Worm (Caenorhabditis elegans) whole organism, early embryonic: Measurements from ENCODE around the gene ceh-74.

ENCODE experiments used
- B0310.2 ChIP-seq: sonication (generic microtip); optimal IDR thresholded peaks from 2 replicates; lab custom pipeline; 2016; ENCODE audit warnings: mild to moderate bottlenecking, missing genetic modification characterization, missing compliant biosample characterization
- F13C5.2 ChIP-seq: sonication (generic microtip); optimal IDR thresholded peaks from 2 replicates; lab custom pipeline; 2017; ENCODE audit warnings: mild to moderate bottlenecking, missing genetic modification characterization, inconsistent platforms, missing compliant biosample characterization
- ama-1 ChIP-seq: fragments of 150-350 bp; optimal IDR thresholded peaks from 2 replicates; lab custom pipeline; 2014
- ceh-13 ChIP-seq: fragments of 200-800 bp; sonication (Bioruptor generic); optimal IDR thresholded peaks from 2 replicates; lab custom pipeline; 2018; ENCODE audit warnings: mild to moderate bottlenecking, missing genetic modification characterization, missing compliant biosample characterization
- ets-7 ChIP-seq: sonication (generic microtip); optimal IDR thresholded peaks from 2 replicates; lab custom pipeline; 2016; ENCODE audit warnings: missing genotype, missing genetic modification characterization, missing compliant biosample characterization
- flt-1 ChIP-seq: fragments of 200-800 bp; sonication (Bioruptor generic); IDR thresholded peaks from 2 replicates; pipeline ENCODE4 v1.3.6; 2022; ENCODE audit warnings: missing genetic modification characterization, missing compliant biosample characterization
- hmbx-1 ChIP-seq: sonication (generic microtip); optimal IDR thresholded peaks from 2 replicates; lab custom pipeline; 2016; ENCODE audit warnings: mild to moderate bottlenecking, missing genetic modification characterization, missing compliant biosample characterization
- hmg-4 ChIP-seq: fragments of 200-800 bp; sonication (Bioruptor generic); optimal IDR thresholded peaks from 2 replicates; lab custom pipeline; 2018; ENCODE audit warnings: mild to moderate bottlenecking, missing genetic modification characterization, missing compliant biosample characterization
- hnd-1 ChIP-seq: sonication (generic microtip); optimal IDR thresholded peaks from 2 replicates; lab custom pipeline; 2016; ENCODE audit warnings: missing genetic modification characterization, missing compliant biosample characterization
- pes-1 ChIP-seq: fragments of 200-800 bp; sonication (Bioruptor generic); IDR thresholded peaks from 2 replicates; pipeline ENCODE4 v1.3.6; 2022; ENCODE audit warnings: missing genetic modification reagents, missing genetic modification characterization, missing compliant biosample characterization
- scrt-1 ChIP-seq: fragments of 200-800 bp; sonication (Bioruptor generic); IDR thresholded peaks from 2 replicates; pipeline ENCODE4 v1.3.6; 2022; ENCODE audit warnings: missing genetic modification characterization, missing compliant biosample characterization
- sea-1 ChIP-seq: fragments of 200-800 bp; sonication (Bioruptor generic); conservative IDR thresholded peaks from 2 replicates; pipeline ENCODE4 v1.3.6; 2022; ENCODE audit warnings: missing genetic modification characterization, missing compliant biosample characterization
- tbx-11 ChIP-seq: fragments of 200-800 bp; sonication (Bioruptor generic); IDR thresholded peaks from 2 replicates; pipeline ENCODE4 v1.3.6; 2022; ENCODE audit warnings: missing genetic modification characterization, missing compliant biosample characterization

ce11 chrV:14130226-14130625, 47.7 kb upstream of the ceh-74 start:
- TF ChIP-seq ama-1 (no peak), ceh-13 (GFP tag; lab: Kevin White, UChicago) (no peak), hnd-1 (no peak), B0310.2 (tag; lab: Kevin White, UChicago) (no peak), hmg-4 (no peak), flt-1 (no peak), pes-1 (no peak), ets-7 (tag; lab: Kevin White, UChicago) (no peak), F13C5.2 (tag; lab: Kevin White, UChicago) (no peak), scrt-1 (GFP tag; lab: Robert Waterston, UW) (no peak), tbx-11 (GFP tag; lab: Robert Waterston, UW) (no peak), sea-1 (GFP tag; lab: Robert Waterston, UW) (no peak), hmbx-1 (tag; lab: Kevin White, UChicago) (no peak)
